Worm (Caenorhabditis elegans) whole organism, L1 larva: Measurements from ENCODE around the gene F19F10.14.
A peak's percentile ranks its signal among the peaks of the same experiment; 100 is the strongest.

ENCODE experiments used
- ama-1 ChIP-seq: fragments of 150-350 bp; optimal IDR thresholded peaks from 2 replicates; lab custom pipeline; 2014
- ceh-82 ChIP-seq, 3 experiments: fragments of 150-350 bp in 1 of 3; sonication (generic microtip) in 2 of 3; optimal IDR thresholded peaks; 2 replicates each; lab custom pipeline; 2014 to 2017; ENCODE audit warnings: missing biosample characterization in 3 of 3, missing genetic modification characterization in 3 of 3
- dsc-1 ChIP-seq: sonication (generic microtip); optimal IDR thresholded peaks from 2 replicates; lab custom pipeline; 2016; ENCODE audit warnings: mild to moderate bottlenecking, missing genetic modification characterization, missing compliant biosample characterization
- egl-13 ChIP-seq: sonication (generic microtip); optimal IDR thresholded peaks from 2 replicates; lab custom pipeline; 2016; ENCODE audit warnings: missing genotype, missing genetic modification reagents, missing genetic modification characterization, missing compliant biosample characterization
- lin-14 ChIP-seq: fragments of 200-800 bp; sonication (Bioruptor generic); optimal IDR thresholded peaks from 2 replicates; lab custom pipeline; 2018; ENCODE audit warnings: mild to moderate bottlenecking, missing genetic modification characterization, moderate library complexity, missing compliant biosample characterization
- nhr-237 ChIP-seq: fragments of 150-350 bp; optimal IDR thresholded peaks from 2 replicates; lab custom pipeline; 2014; ENCODE audit warnings: missing biosample characterization, missing genetic modification characterization
- nhr-28 ChIP-seq: fragments of 150-350 bp; optimal IDR thresholded peaks from 2 replicates; lab custom pipeline; 2014; ENCODE audit warnings: missing biosample characterization, missing genetic modification characterization
- nhr-71 ChIP-seq: sonication (generic microtip); optimal IDR thresholded peaks from 2 replicates; lab custom pipeline; 2016; ENCODE audit warnings: mild to moderate bottlenecking, missing genetic modification characterization, moderate library complexity, missing compliant biosample characterization
- nhr-77 ChIP-seq: fragments of 150-350 bp; optimal IDR thresholded peaks from 2 replicates; lab custom pipeline; 2014; ENCODE audit warnings: missing biosample characterization, missing genetic modification characterization
- skn-1 ChIP-seq: fragments of 150-350 bp; optimal IDR thresholded peaks from 2 replicates; lab custom pipeline; 2014; ENCODE audit warnings: missing biosample characterization, missing genetic modification characterization

DNA sequence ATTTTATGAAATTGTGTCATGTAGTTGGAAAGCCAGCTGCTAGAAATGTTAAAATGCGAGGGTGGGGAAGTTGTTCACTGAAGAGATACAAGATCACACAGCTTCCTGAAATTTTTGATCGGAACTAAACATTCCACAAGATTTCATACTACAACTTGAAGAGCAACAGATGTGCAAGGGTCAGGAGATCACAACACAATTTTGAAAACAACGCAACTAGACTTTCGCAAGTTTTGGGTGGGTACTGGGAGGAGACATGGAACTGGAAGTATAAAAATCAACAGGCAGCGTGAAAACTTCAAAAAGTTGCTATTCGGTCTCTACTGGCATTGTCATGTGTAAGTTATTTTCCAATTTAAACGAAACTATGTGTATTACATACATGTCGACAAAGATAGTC is 19.0 kb downstream of the F19F10.14 start, which contains the start of gene F19F10.3:
- TF ChIP-seq nhr-77 (tag; lab: Kevin White, UChicago) = no peak
- TF ChIP-seq ama-1 = no peak
- no peak for TF ChIP-seq lin-14 (GFP tag; lab: Kevin White, UChicago)
- TF ChIP-seq egl-13 (tag; lab: Kevin White, UChicago) = no peak
- no peak for TF ChIP-seq nhr-71 (tag; lab: Kevin White, UChicago)
- no peak for TF ChIP-seq ceh-82 (tag; optimal IDR thresholded peaks at IDR 0.05; lab: Kevin White, UChicago)
- TF ChIP-seq nhr-28 = no peak
- peak; percentile 23 for TF ChIP-seq dsc-1 (tag; lab: Kevin White, UChicago)
- no peak for TF ChIP-seq nhr-237 (tag; lab: Kevin White, UChicago)
- no peak for TF ChIP-seq skn-1 (tag; lab: Kevin White, UChicago)
